Fruit fly (Drosophila melanogaster) whole organism, wandering third instar larva: ENCODE results near the gene CG11369.

Experiments used
- GATAd ChIP-seq: sonication (Bioruptor generic); optimal IDR thresholded peaks from 2 replicates; lab custom pipeline; 2016; ENCODE audit warnings: missing biosample characterization, missing genetic modification characterization
- Hr83 ChIP-seq: fragments of 200-300 bp; sonication (Bioruptor generic); optimal IDR thresholded peaks from 2 replicates; lab custom pipeline; 2016; ENCODE audit warnings: missing biosample characterization, mild to moderate bottlenecking, missing genetic modification characterization, moderate library complexity; ENCODE audit not compliant: poor library complexity, severe bottlenecking
- N ChIP-seq: fragments of >200 bp; optimal IDR thresholded peaks from 2 replicates; lab custom pipeline; 2018; ENCODE audit warnings: missing biosample characterization, missing external identifiers, missing genetic modification characterization
- lola ChIP-seq: fragments of >200 bp; optimal IDR thresholded peaks from 2 replicates; lab custom pipeline; 2017; ENCODE audit warnings: missing biosample characterization, missing genetic modification characterization
- tai ChIP-seq: sonication (Bioruptor generic); optimal IDR thresholded peaks from 2 replicates; lab custom pipeline; 2016; ENCODE audit warnings: missing biosample characterization, missing genetic modification characterization

- no peak for TF ChIP-seq lola (GFP tag; lab: Kevin White, UChicago)
- no peak for TF ChIP-seq Hr83
- no peak for TF ChIP-seq GATAd (GFP tag; lab: Kevin White, UChicago)
- no peak for TF ChIP-seq N
- no peak for TF ChIP-seq tai
These were observed 44.1 kb downstream of the CG11369 start for dm6 chrX:7618195-7618594.
